Worm (Caenorhabditis elegans) whole organism, L4 larva: ENCODE measurements around the gene set-13.

Source experiments
- D1046.2 ChIP-seq: fragments of 200-800 bp; sonication (Bioruptor generic); IDR thresholded peaks from 2 replicates; pipeline ENCODE4 v1.3.6; 2022; ENCODE audit warnings: missing genetic modification characterization, missing compliant biosample characterization
- F10B5.3 ChIP-seq: sonication (generic microtip); optimal IDR thresholded peaks from 2 replicates; lab custom pipeline; 2016; ENCODE audit warnings: mild to moderate bottlenecking, missing genetic modification characterization, missing compliant biosample characterization
- Y5F2A.4 ChIP-seq: fragments of 200-800 bp; sonication (Bioruptor generic); optimal IDR thresholded peaks from 2 replicates; lab custom pipeline; 2018; ENCODE audit warnings: mild to moderate bottlenecking, missing genetic modification characterization, missing compliant biosample characterization
- aha-1 ChIP-seq: fragments of 150-350 bp; peaks from one replicate; lab custom pipeline; 2014; ENCODE audit warnings: missing biosample characterization, missing genetic modification characterization
- ceh-20 ChIP-seq: fragments of 200-800 bp; sonication (Bioruptor generic); IDR thresholded peaks from 2 replicates; pipeline ENCODE4 v1.3.6; 2022; ENCODE audit warnings: missing genetic modification reagents, missing genetic modification characterization, missing compliant biosample characterization
- ceh-44 ChIP-seq: fragments of 200-800 bp; sonication (Bioruptor generic); IDR thresholded peaks from 2 replicates; pipeline ENCODE4 v1.3.6; 2022; ENCODE audit warnings: missing genetic modification reagents, missing genetic modification characterization, missing compliant biosample characterization
- ctbp-1 ChIP-seq: fragments of 200-800 bp; sonication (Bioruptor generic); IDR thresholded peaks from 2 replicates; pipeline ENCODE4 v1.3.6; 2022; ENCODE audit warnings: missing genetic modification reagents, missing genetic modification characterization, missing compliant biosample characterization
- daf-19 ChIP-seq: fragments of 200-800 bp; sonication (Bioruptor generic); conservative IDR thresholded peaks from 2 replicates; pipeline ENCODE4 v1.3.6; 2022; ENCODE audit warnings: missing genetic modification characterization, missing compliant biosample characterization
- dmd-8 ChIP-seq: fragments of 200-800 bp; sonication (Bioruptor generic); IDR thresholded peaks from 2 replicates; pipeline ENCODE4 v1.3.6; 2022; ENCODE audit warnings: missing genetic modification characterization, missing compliant biosample characterization
- duxl-1 ChIP-seq: sonication (generic microtip); optimal IDR thresholded peaks from 2 replicates; lab custom pipeline; 2016; ENCODE audit warnings: mild to moderate bottlenecking, missing genetic modification characterization, moderate library complexity, missing compliant biosample characterization; ENCODE audit not compliant: poor library complexity
- dve-1 ChIP-seq: sonication (generic microtip); optimal IDR thresholded peaks from 2 replicates; lab custom pipeline; 2017; ENCODE audit warnings: antibody characterized with exemption, mild to moderate bottlenecking, missing genetic modification characterization, missing compliant biosample characterization; ENCODE audit not compliant: insufficient read depth
- fos-1 ChIP-seq: fragments of 150-350 bp; optimal IDR thresholded peaks from 2 replicates; lab custom pipeline; 2014; ENCODE audit warnings: missing biosample characterization, missing genetic modification characterization
- hmg-1.1 ChIP-seq: fragments of 200-800 bp; sonication (Bioruptor generic); IDR thresholded peaks from 2 replicates; pipeline ENCODE4 v1.3.6; 2022; ENCODE audit warnings: missing genetic modification reagents, missing genetic modification characterization, missing compliant biosample characterization
- lin-13 ChIP-seq: fragments of 150-350 bp; optimal IDR thresholded peaks from 2 replicates; lab custom pipeline; 2014; ENCODE audit warnings: missing biosample characterization, missing genetic modification reagents, missing genetic modification characterization
- lin-38 ChIP-seq: fragments of 200-800 bp; sonication (Bioruptor generic); IDR thresholded peaks from 2 replicates; pipeline ENCODE4 v1.3.6; 2022; ENCODE audit warnings: missing genetic modification reagents, missing genetic modification characterization, missing compliant biosample characterization
- lsy-2 ChIP-seq, 2 experiments: fragments of 150-350 bp in 1 of 2; sonication (generic microtip) in 1 of 2; optimal IDR thresholded peaks; 2 replicates each; lab custom pipeline; 2014 to 2017; ENCODE audit warnings: missing biosample characterization in 2 of 2, missing genetic modification characterization in 2 of 2
- madf-5 ChIP-seq, 2 experiments: fragments of 200-800 bp; sonication (Bioruptor generic); IDR thresholded peaks; 2 replicates each; pipeline ENCODE4 v1.3.6; 2022; ENCODE audit warnings: missing compliant biosample characterization in 2 of 2, missing genetic modification characterization in 2 of 2
- mdl-1 ChIP-seq, 2 experiments: fragments of 150-350 bp in 1 of 2; sonication (generic microtip) in 1 of 2; optimal IDR thresholded peaks; 2 replicates each; lab custom pipeline; 2014 to 2017; ENCODE audit warnings: missing biosample characterization in 2 of 2, missing genetic modification characterization in 2 of 2
- mep-1 ChIP-seq: fragments of 150-350 bp; sonication (generic microtip); optimal IDR thresholded peaks from 3 replicates; lab custom pipeline; 2014; ENCODE audit warnings: missing biosample characterization, missing genetic modification characterization
- mes-2 ChIP-seq: sonication (generic microtip); optimal IDR thresholded peaks from 2 replicates; lab custom pipeline; 2016; ENCODE audit warnings: missing genotype, mild to moderate bottlenecking, missing genetic modification characterization, missing compliant biosample characterization; ENCODE audit not compliant: poor library complexity, severe bottlenecking
- nhr-111 ChIP-seq: fragments of 200-800 bp; sonication (Bioruptor generic); optimal IDR thresholded peaks from 2 replicates; lab custom pipeline; 2018; ENCODE audit warnings: mild to moderate bottlenecking, missing genetic modification characterization, missing compliant biosample characterization
- nhr-237 ChIP-seq: sonication (generic microtip); optimal IDR thresholded peaks from 2 replicates; lab custom pipeline; 2017; ENCODE audit warnings: missing biosample characterization, missing genetic modification characterization
- nhr-28 ChIP-seq: fragments of 150-350 bp; optimal IDR thresholded peaks from 2 replicates; lab custom pipeline; 2014; ENCODE audit warnings: missing biosample characterization, missing genetic modification characterization
- nhr-76 ChIP-seq: fragments of 150-350 bp; optimal IDR thresholded peaks from 2 replicates; lab custom pipeline; 2014; ENCODE audit warnings: missing biosample characterization, missing genetic modification characterization
- nhr-77 ChIP-seq: fragments of 150-350 bp; optimal IDR thresholded peaks from 2 replicates; lab custom pipeline; 2014; ENCODE audit warnings: missing biosample characterization, missing genetic modification characterization
- php-3 ChIP-seq: fragments of 200-800 bp; sonication (Bioruptor generic); IDR thresholded peaks from 2 replicates; pipeline ENCODE4 v1.3.6; 2022; ENCODE audit warnings: missing genetic modification reagents, missing genetic modification characterization, missing compliant biosample characterization
- pqm-1 ChIP-seq: sonication (generic microtip); optimal IDR thresholded peaks from 2 replicates; lab custom pipeline; 2017; ENCODE audit warnings: missing biosample characterization, missing genetic modification characterization
- set-16 ChIP-seq: fragments of 200-800 bp; sonication (Bioruptor generic); IDR thresholded peaks from 2 replicates; pipeline ENCODE4 v1.3.6; 2022; ENCODE audit warnings: missing genetic modification reagents, missing genetic modification characterization, missing compliant biosample characterization
- tag-97 ChIP-seq: fragments of 200-800 bp; sonication (Bioruptor generic); IDR thresholded peaks from 2 replicates; pipeline ENCODE4 v1.3.6; 2022; ENCODE audit warnings: missing genetic modification characterization, missing compliant biosample characterization
- tra-1 ChIP-seq: fragments of 200-800 bp; sonication (Bioruptor generic); IDR thresholded peaks from 2 replicates; pipeline ENCODE4 v1.3.6; 2022; ENCODE audit warnings: missing genetic modification reagents, missing genetic modification characterization, missing compliant biosample characterization
- unc-130 ChIP-seq: sonication (generic microtip); optimal IDR thresholded peaks from 2 replicates; lab custom pipeline; 2016; ENCODE audit warnings: missing genetic modification reagents, missing genetic modification characterization, missing compliant biosample characterization
- vab-7 ChIP-seq: fragments of 200-800 bp; sonication (Bioruptor generic); IDR thresholded peaks from 2 replicates; pipeline ENCODE4 v1.3.6; 2022; ENCODE audit warnings: missing genetic modification reagents, missing genetic modification characterization, missing compliant biosample characterization
- zfp-2 ChIP-seq: sonication (generic microtip); optimal IDR thresholded peaks from 2 replicates; lab custom pipeline; 2016; ENCODE audit warnings: mild to moderate bottlenecking, missing genetic modification characterization, missing compliant biosample characterization
- ztf-11 ChIP-seq: fragments of 150-350 bp; optimal IDR thresholded peaks from 2 replicates; lab custom pipeline; 2014; ENCODE audit warnings: missing biosample characterization, missing genetic modification characterization

set-13 gene

ce11 chrII:2861385-2862099 is 44.8 kb downstream of the set-13 start (continued):
- 0 out of 2 replicates have a peak, but pooled peaks have one; percentile 23 for TF ChIP-seq ctbp-1 (GFP tag; lab: Robert Waterston, UW)
- TF ChIP-seq mdl-1 (tag; optimal IDR thresholded peaks at IDR 0.05; lab: Kevin White, UChicago), result no peak
- TF ChIP-seq nhr-28, result peak; percentile 9
- 0 out of 4 replicates have a peak, but pooled peaks of 1 of the 2 experiments have one; percentile 60 for TF ChIP-seq madf-5 (GFP tag; IDR thresholded peaks at IDR 0.05; lab: Robert Waterston, UW)
- peak; percentile 67 for TF ChIP-seq lin-38 (GFP tag; lab: Robert Waterston, UW)
- TF ChIP-seq lin-13 (GFP tag; lab: Kevin White, UChicago), result peak; percentile 65
- TF ChIP-seq php-3, result 0 out of 2 replicates have a peak, but pooled peaks have one; percentile 16
- TF ChIP-seq tra-1 (GFP tag; lab: Robert Waterston, UW), result peak; percentile 60; the same call in 1 of the 2 replicates
- TF ChIP-seq dve-1 (tag; lab: Kevin White, UChicago), result no peak
- peak; percentile 72 for TF ChIP-seq vab-7
- TF ChIP-seq mes-2, result peak; percentile 49
- no peak for TF ChIP-seq ceh-20

DNA sequence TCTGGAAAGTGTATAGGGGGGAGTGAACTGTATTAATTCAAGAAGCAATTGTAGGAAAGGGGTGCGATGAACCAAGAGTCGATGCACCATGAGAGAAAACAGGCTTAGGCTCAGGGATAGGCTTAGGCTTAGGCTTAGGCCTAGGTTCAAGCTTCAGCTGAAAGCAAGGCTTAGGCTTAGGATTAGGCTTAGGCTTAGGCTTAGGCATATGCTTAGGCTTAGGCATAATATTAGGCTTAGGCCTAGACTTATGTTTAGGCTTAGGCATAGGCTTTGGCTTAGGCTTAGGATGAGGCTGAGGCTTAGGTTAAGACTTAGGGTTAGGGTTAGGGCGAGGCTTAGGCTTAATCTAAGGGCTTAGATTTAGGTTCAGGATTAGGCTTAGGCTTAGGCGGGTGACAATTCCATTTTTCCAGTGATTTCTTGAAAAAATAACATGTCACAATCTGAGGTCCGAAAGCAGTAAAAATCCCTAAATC is 45.8 kb downstream of the set-13 start:
- no peak for TF ChIP-seq mep-1 (tag; lab: Kevin White, UChicago)
- no peak for TF ChIP-seq ceh-20
- TF ChIP-seq dmd-8 (GFP tag; lab: Robert Waterston, UW), result no peak
- TF ChIP-seq aha-1 (tag; lab: Kevin White, UChicago), result peak; percentile 92
- TF ChIP-seq hmg-1.1, result no peak
- TF ChIP-seq lsy-2 (tag; optimal IDR thresholded peaks at IDR 0.05; lab: Kevin White, UChicago), result no peak

DNA sequence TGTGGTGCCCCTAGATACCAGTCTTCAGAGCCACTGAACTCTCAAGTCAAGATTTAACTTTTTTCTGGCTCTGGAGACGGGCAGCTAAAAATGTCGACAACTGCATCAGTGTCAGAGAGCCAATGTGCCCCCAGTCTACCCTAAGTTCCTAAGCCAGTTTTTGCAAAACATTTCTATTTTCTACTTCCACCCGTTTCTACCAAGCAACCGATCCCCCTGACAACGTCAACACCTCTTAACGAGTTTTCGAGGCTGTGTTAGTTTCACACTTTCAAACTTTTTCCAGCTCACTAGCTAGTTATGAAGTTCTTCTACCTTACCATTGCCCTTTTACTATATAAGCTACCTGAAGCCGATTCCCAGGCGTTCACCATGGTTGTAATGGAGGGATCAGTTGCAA is 47.5 kb downstream of the set-13 start, which contains the start of gene Y110A2AL.5:
Y110A2AL.5 (plus strand) TSS at position 301 of the 400 bp plus-strand sequence.
- TF ChIP-seq tra-1 (GFP tag; lab: Robert Waterston, UW) (no peak), ceh-44 (no peak), mep-1 (tag; lab: Kevin White, UChicago) (no peak), duxl-1 (tag; lab: Kevin White, UChicago) (no peak), unc-130 (GFP tag; lab: Kevin White, UChicago) (no peak), pqm-1 (tag; lab: Kevin White, UChicago) (no peak), lsy-2 (tag; optimal IDR thresholded peaks at IDR 0.05; lab: Kevin White, UChicago) (no peak), daf-19 (GFP tag; lab: Robert Waterston, UW) (no peak), nhr-76 (no peak), lin-13 (GFP tag; lab: Kevin White, UChicago) (no peak), nhr-77 (tag; lab: Kevin White, UChicago) (no peak), fos-1 (tag; lab: Kevin White, UChicago) (no peak), ztf-11 (tag; lab: Kevin White, UChicago) (no peak), nhr-111 (GFP tag; lab: Kevin White, UChicago) (no peak), hmg-1.1 (no peak), tag-97 (no peak), Y5F2A.4 (no peak), nhr-237 (no peak)

ce11 chrII:2865355-2865754 is 48.6 kb downstream of the set-13 start:
- TF ChIP-seq aha-1 (tag; lab: Kevin White, UChicago) (peak; percentile 15), F10B5.3 (tag; lab: Kevin White, UChicago) (no peak), D1046.2 (0 out of 2 replicates have a peak, but pooled peaks have one; percentile 28), set-16 (GFP tag; lab: Robert Waterston, UW) (peak; percentile 66), zfp-2 (tag; lab: Kevin White, UChicago) (no peak)
